Worm (Caenorhabditis elegans) whole organism, L4 larva: ENCODE results near the gene seu-1.

Experiments
- dpl-1 ChIP-seq: fragments of 150-350 bp; optimal IDR thresholded peaks from 2 replicates; lab custom pipeline; 2014; ENCODE audit warnings: missing biosample characterization, missing genetic modification reagents, missing genetic modification characterization
- mxl-2 ChIP-seq: fragments of 200-800 bp; sonication (Bioruptor generic); conservative IDR thresholded peaks from 2 replicates; pipeline ENCODE4 v1.3.6; 2022; ENCODE audit warnings: missing genetic modification reagents, missing genetic modification characterization, missing compliant biosample characterization

DNA sequence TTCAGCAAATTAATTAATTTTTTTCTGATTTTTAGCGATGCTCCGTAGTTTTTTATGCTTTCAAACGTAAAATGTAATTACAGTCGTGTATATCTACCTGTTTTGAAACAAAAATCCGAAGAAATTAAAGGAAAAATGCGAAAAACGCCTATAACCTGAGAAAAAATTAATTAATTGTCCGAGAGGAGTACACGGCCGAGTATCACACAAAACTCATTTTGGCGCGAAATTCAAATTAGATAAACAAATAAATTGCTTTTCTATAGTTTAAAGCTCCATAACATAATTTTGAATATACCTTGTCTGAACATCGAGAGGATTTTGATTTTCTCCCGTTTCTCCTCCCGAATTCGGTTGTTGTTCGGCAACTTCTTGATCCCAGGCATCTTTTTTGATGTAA lies 40.0 kb downstream of the seu-1 start:
- TF ChIP-seq mxl-2 (GFP tag; lab: Robert Waterston, UW) (no peak), dpl-1 (GFP tag; lab: Kevin White, UChicago) (peak; percentile 91)
